ENCODE assay signal across 1 fruit fly cellular context in genomic region chr3L:5145814-5146244, dm6.
TF ChIP-seq lines count a peak whose summit lies in the region.

TSS of gene Fitm (minus strand) at chr3L:5146063.
TSS of gene AlaRS-m (plus strand) at chr3L:5146098.

TF ChIP-seq in whole organism, embryonic, 481 proteins besides CTCF, POLR2A, EP300 and RAD21 (continued from another document and continues in another):
- no peak for TF ChIP-seq CG17568 (GFP tag; optimal IDR thresholded peaks at IDR 0.05; lab: Kevin White, UChicago)
- no peak for TF ChIP-seq CG18011 (GFP tag; optimal IDR thresholded peaks at IDR 0.05; lab: Kevin White, UChicago)
- TF ChIP-seq jing (GFP tag; optimal IDR thresholded peaks at IDR 0.05; lab: Kevin White, UChicago) = no peak
- no peak for TF ChIP-seq dmrt11E (tag; optimal IDR thresholded peaks at IDR 0.05; lab: Kevin White, UChicago)
- TF ChIP-seq Meics (GFP tag; optimal IDR thresholded peaks at IDR 0.05; lab: Kevin White, UChicago) = no peak
- TF ChIP-seq CG5245 (GFP tag; optimal IDR thresholded peaks at IDR 0.05; lab: Kevin White, UChicago) = no peak
- TF ChIP-seq pho (GFP tag; optimal IDR thresholded peaks at IDR 0.05; lab: Kevin White, UChicago) = no peak
- TF ChIP-seq lilli (GFP tag; optimal IDR thresholded peaks at IDR 0.05; lab: Kevin White, UChicago) = no peak
- TF ChIP-seq Rx (GFP tag; IDR thresholded peaks at IDR 0.05; lab: Robert Waterston, UW) = no peak
- no peak for TF ChIP-seq CG8924 (tag; optimal IDR thresholded peaks at IDR 0.05; lab: Kevin White, UChicago)
- no peak for TF ChIP-seq NC2α (GFP tag; optimal IDR thresholded peaks at IDR 0.05; lab: Kevin White, UChicago)
- TF ChIP-seq CG4404 (GFP tag; IDR thresholded peaks at IDR 0.05; lab: Robert Waterston, UW) = no peak
- no peak for TF ChIP-seq Gug (GFP tag; IDR thresholded peaks at IDR 0.05; lab: Robert Waterston, UW)
- TF ChIP-seq CG1603 (tag; optimal IDR thresholded peaks at IDR 0.05; lab: Kevin White, UChicago) = no peak
- TF ChIP-seq zfh1 (GFP tag; IDR thresholded peaks at IDR 0.05; lab: Robert Waterston, UW) = no peak
- TF ChIP-seq fu2 (GFP tag; optimal IDR thresholded peaks at IDR 0.05; lab: Kevin White, UChicago) = no peak
- no peak for TF ChIP-seq CG1602 (GFP tag; optimal IDR thresholded peaks at IDR 0.05; lab: Kevin White, UChicago)
- TF ChIP-seq exex (tag; optimal IDR thresholded peaks at IDR 0.05; lab: Kevin White, UChicago) = no peak
- no peak for TF ChIP-seq jumu (GFP tag; optimal IDR thresholded peaks at IDR 0.05; lab: Kevin White, UChicago)
- TF ChIP-seq schlank (tag; optimal IDR thresholded peaks at IDR 0.05; lab: Kevin White, UChicago) = no peak
- no peak for TF ChIP-seq sc (optimal IDR thresholded peaks at IDR 0.05; lab: Kevin White, UChicago)
- no peak for TF ChIP-seq sc (GFP tag; optimal IDR thresholded peaks at IDR 0.05; lab: Kevin White, UChicago)
- no peak for TF ChIP-seq CG6254 (GFP tag; optimal IDR thresholded peaks at IDR 0.05; lab: Kevin White, UChicago)
- TF ChIP-seq onecut (GFP tag; IDR thresholded peaks at IDR 0.05; lab: Robert Waterston, UW) = no peak
- no peak for TF ChIP-seq Jarid2 (GFP tag; optimal IDR thresholded peaks at IDR 0.05; lab: Kevin White, UChicago)
- no peak for TF ChIP-seq CG4328 (GFP tag; optimal IDR thresholded peaks at IDR 0.05; lab: Kevin White, UChicago)
- TF ChIP-seq pan (optimal IDR thresholded peaks at IDR 0.05; lab: Kevin White, UChicago) = no peak
- TF ChIP-seq pan (GFP tag; optimal IDR thresholded peaks at IDR 0.05 in 1 of 2, IDR thresholded peaks at IDR 0.05 in 1 of 2) = no peak
- TF ChIP-seq en (GFP tag; optimal IDR thresholded peaks at IDR 0.05; lab: Kevin White, UChicago) = no peak
- TF ChIP-seq Dll (GFP tag; IDR thresholded peaks at IDR 0.05; lab: Robert Waterston, UW; ENCODE audit: partially characterized antibody) = peak; percentile 61; the same call in 2 of the 4 replicates
- no peak for TF ChIP-seq CG34376 (GFP tag; optimal IDR thresholded peaks at IDR 0.05; lab: Kevin White, UChicago)
- no peak for TF ChIP-seq br (optimal IDR thresholded peaks at IDR 0.05; lab: Kevin White, UChicago)
- TF ChIP-seq Usf (GFP tag; optimal IDR thresholded peaks at IDR 0.05; lab: Kevin White, UChicago) = no peak
- no peak for TF ChIP-seq seq (GFP tag; IDR thresholded peaks at IDR 0.05; lab: Robert Waterston, UW)
- TF ChIP-seq Lhr (GFP tag; optimal IDR thresholded peaks at IDR 0.05; lab: Kevin White, UChicago) = no peak
- no peak for TF ChIP-seq gsb-n (tag; optimal IDR thresholded peaks at IDR 0.05; lab: Kevin White, UChicago)
- no peak for TF ChIP-seq Nf-YA (GFP tag; IDR thresholded peaks at IDR 0.05; lab: Robert Waterston, UW)
- no peak for TF ChIP-seq CG18476 (GFP tag; optimal IDR thresholded peaks at IDR 0.05; lab: Kevin White, UChicago)
- no peak for TF ChIP-seq Awh (GFP tag; IDR thresholded peaks at IDR 0.05; lab: Robert Waterston, UW)
- TF ChIP-seq Ets97D (GFP tag; optimal IDR thresholded peaks at IDR 0.05; lab: Kevin White, UChicago) = no peak
- no peak for TF ChIP-seq Xrp1 (GFP tag; IDR thresholded peaks at IDR 0.05; lab: Robert Waterston, UW)
- TF ChIP-seq Taf1 (GFP tag; IDR thresholded peaks at IDR 0.05; lab: Robert Waterston, UW) = no peak
- TF ChIP-seq gro (GFP tag; optimal IDR thresholded peaks at IDR 0.05; lab: Kevin White, UChicago) = no peak
- no peak for TF ChIP-seq disco-r (GFP tag; optimal IDR thresholded peaks at IDR 0.05; lab: Kevin White, UChicago)
- TF ChIP-seq klu (GFP tag; IDR thresholded peaks at IDR 0.05; lab: Robert Waterston, UW) = no peak
- no peak for TF ChIP-seq twi (tag; optimal IDR thresholded peaks at IDR 0.05; lab: Kevin White, UChicago)
- TF ChIP-seq CG4617 (GFP tag; optimal IDR thresholded peaks at IDR 0.05; lab: Kevin White, UChicago; ENCODE audit: borderline replicate concordance) = peak; percentile 42
- no peak for TF ChIP-seq CG3281 (GFP tag; optimal IDR thresholded peaks at IDR 0.05; lab: Kevin White, UChicago)
- TF ChIP-seq pros (GFP tag; optimal IDR thresholded peaks at IDR 0.05; lab: Kevin White, UChicago) = no peak
- TF ChIP-seq Side (GFP tag; optimal IDR thresholded peaks at IDR 0.05; lab: Kevin White, UChicago) = no peak
- no peak for TF ChIP-seq CG6272 (GFP tag; IDR thresholded peaks at IDR 0.05; lab: Robert Waterston, UW)
- peak; percentile 41 for TF ChIP-seq HmgZ (tag; optimal IDR thresholded peaks at IDR 0.05; lab: Kevin White, UChicago)
- no peak for TF ChIP-seq h (optimal IDR thresholded peaks at IDR 0.05; lab: Kevin White, UChicago)
- TF ChIP-seq pzg (GFP tag; optimal IDR thresholded peaks at IDR 0.05; lab: Kevin White, UChicago) = peak; percentile 63
- peak; percentile 67 for TF ChIP-seq YL-1 (GFP tag; optimal IDR thresholded peaks at IDR 0.05; lab: Kevin White, UChicago)
- no peak for TF ChIP-seq HLHmδ (GFP tag; optimal IDR thresholded peaks at IDR 0.05; lab: Kevin White, UChicago)
- TF ChIP-seq Kr (GFP tag; optimal IDR thresholded peaks at IDR 0.05; lab: Kevin White, UChicago) = no peak
- no peak for TF ChIP-seq Eip74EF (GFP tag; optimal IDR thresholded peaks at IDR 0.05; lab: Kevin White, UChicago)
- peak; percentile 37; the same call in 1 of the 2 replicates for TF ChIP-seq sna (GFP tag; IDR thresholded peaks at IDR 0.05; lab: Robert Waterston, UW; ENCODE audit: partially characterized antibody)
- no peak for TF ChIP-seq Dad (GFP tag; optimal IDR thresholded peaks at IDR 0.05; lab: Kevin White, UChicago)
- peak; percentile 4 for TF ChIP-seq hkb (optimal IDR thresholded peaks at IDR 0.05; lab: Kevin White, UChicago)
- no peak for TF ChIP-seq hkb (GFP tag; IDR thresholded peaks at IDR 0.05; lab: Robert Waterston, UW)
- no peak for TF ChIP-seq eve (GFP tag; optimal IDR thresholded peaks at IDR 0.05; lab: Kevin White, UChicago)
- TF ChIP-seq CG4282 (GFP tag; optimal IDR thresholded peaks at IDR 0.05; lab: Kevin White, UChicago) = no peak
- TF ChIP-seq luna (GFP tag; optimal IDR thresholded peaks at IDR 0.05; lab: Kevin White, UChicago) = no peak
- TF ChIP-seq Dp (GFP tag; optimal IDR thresholded peaks at IDR 0.05; lab: Kevin White, UChicago) = peak; percentile 55
- TF ChIP-seq Deaf1 (tag; optimal IDR thresholded peaks at IDR 0.05; lab: Kevin White, UChicago) = no peak
- TF ChIP-seq CG16815 (GFP tag; optimal IDR thresholded peaks at IDR 0.05; lab: Kevin White, UChicago) = no peak
- TF ChIP-seq Atf-2 (GFP tag; optimal IDR thresholded peaks at IDR 0.05; lab: Kevin White, UChicago) = no peak
- no peak for TF ChIP-seq kay (GFP tag; optimal IDR thresholded peaks at IDR 0.05; lab: Kevin White, UChicago)
- no peak for TF ChIP-seq CG1647 (GFP tag; optimal IDR thresholded peaks at IDR 0.05; lab: Kevin White, UChicago)
- TF ChIP-seq CG10654 (GFP tag; optimal IDR thresholded peaks at IDR 0.05; lab: Kevin White, UChicago) = no peak
- no peak for TF ChIP-seq aop (GFP tag; IDR thresholded peaks at IDR 0.05; lab: Robert Waterston, UW)
- TF ChIP-seq eyg (GFP tag; optimal IDR thresholded peaks at IDR 0.05; lab: Kevin White, UChicago) = no peak
- TF ChIP-seq MESR4 (GFP tag; optimal IDR thresholded peaks at IDR 0.05; lab: Kevin White, UChicago) = peak; percentile 68
- TF ChIP-seq cato (GFP tag; optimal IDR thresholded peaks at IDR 0.05; lab: Kevin White, UChicago; ENCODE audit: borderline replicate concordance) = no peak
- TF ChIP-seq Dref (GFP tag; IDR thresholded peaks at IDR 0.05; lab: Robert Waterston, UW) = 0 out of 2 replicates have a peak, but pooled peaks have one; percentile 28
- TF ChIP-seq crp (GFP tag; optimal IDR thresholded peaks at IDR 0.05; lab: Kevin White, UChicago) = peak; percentile 88 to 98
- no peak for TF ChIP-seq Aef1 (GFP tag; IDR thresholded peaks at IDR 0.05; lab: Robert Waterston, UW)
- no peak for TF ChIP-seq Sox100B (GFP tag; optimal IDR thresholded peaks at IDR 0.05; lab: Kevin White, UChicago)
- no peak for TF ChIP-seq ash1 (GFP tag; optimal IDR thresholded peaks at IDR 0.05; lab: Kevin White, UChicago)
- no peak for TF ChIP-seq dan (GFP tag; IDR thresholded peaks at IDR 0.05; lab: Robert Waterston, UW)
- no peak for TF ChIP-seq CG2678 (tag; optimal IDR thresholded peaks at IDR 0.05; lab: Kevin White, UChicago)
- TF ChIP-seq inv (GFP tag; IDR thresholded peaks at IDR 0.05; lab: Robert Waterston, UW; ENCODE audit: partially characterized antibody) = no peak
- TF ChIP-seq tin (GFP tag; optimal IDR thresholded peaks at IDR 0.05; lab: Kevin White, UChicago) = no peak
- no peak for TF ChIP-seq CkIIα-i1 (GFP tag; IDR thresholded peaks at IDR 0.05; lab: Robert Waterston, UW)
- TF ChIP-seq CG3065 (GFP tag; optimal IDR thresholded peaks at IDR 0.05; lab: Kevin White, UChicago) = no peak
- TF ChIP-seq CG14441 (GFP tag; IDR thresholded peaks at IDR 0.05; lab: Robert Waterston, UW) = no peak
- TF ChIP-seq Ptx1 (GFP tag; IDR thresholded peaks at IDR 0.05; lab: Robert Waterston, UW) = no peak
- peak; percentile 51; the same call in 1 of the 3 replicates for TF ChIP-seq CG34422 (GFP tag; IDR thresholded peaks at IDR 0.05; lab: Robert Waterston, UW)
- TF ChIP-seq cwo (GFP tag; optimal IDR thresholded peaks at IDR 0.05; lab: Kevin White, UChicago) = no peak
- TF ChIP-seq CG9797 (GFP tag; optimal IDR thresholded peaks at IDR 0.05; lab: Kevin White, UChicago) = no peak
- TF ChIP-seq ken (GFP tag; IDR thresholded peaks at IDR 0.05; lab: Robert Waterston, UW) = no peak
- TF ChIP-seq ase (GFP tag; IDR thresholded peaks at IDR 0.05; lab: Robert Waterston, UW) = no peak
- no peak for TF ChIP-seq otp (GFP tag; IDR thresholded peaks at IDR 0.05; lab: Robert Waterston, UW)
- no peak for TF ChIP-seq CG3407 (GFP tag; optimal IDR thresholded peaks at IDR 0.05; lab: Kevin White, UChicago)
- TF ChIP-seq Ada2b (GFP tag; IDR thresholded peaks at IDR 0.05; lab: Robert Waterston, UW) = no peak
- no peak for TF ChIP-seq kah (GFP tag; optimal IDR thresholded peaks at IDR 0.05; lab: Kevin White, UChicago)
- no peak for TF ChIP-seq CG11723 (GFP tag; optimal IDR thresholded peaks at IDR 0.05; lab: Kevin White, UChicago)
- TF ChIP-seq ci (GFP tag; IDR thresholded peaks at IDR 0.05; lab: Robert Waterston, UW) = 0 out of 3 replicates have a peak, but pooled peaks have one; percentile 14
- no peak for TF ChIP-seq crol (GFP tag; IDR thresholded peaks at IDR 0.05; lab: Robert Waterston, UW)
- TF ChIP-seq CG5953 (GFP tag; IDR thresholded peaks at IDR 0.05; lab: Robert Waterston, UW) = no peak
- peak; percentile 8 for TF ChIP-seq CG12659 (GFP tag; optimal IDR thresholded peaks at IDR 0.05; lab: Kevin White, UChicago)
- no peak for TF ChIP-seq HLH54F (GFP tag; optimal IDR thresholded peaks at IDR 0.05; lab: Kevin White, UChicago)
- no peak for TF ChIP-seq sqz (GFP tag; optimal IDR thresholded peaks at IDR 0.05; lab: Kevin White, UChicago)
- peak in 1 of 2 experiments; percentile 2 for TF ChIP-seq Pdp1 (GFP tag; optimal IDR thresholded peaks at IDR 0.05; lab: Kevin White, UChicago)
- TF ChIP-seq tio (GFP tag; optimal IDR thresholded peaks at IDR 0.05; lab: Kevin White, UChicago) = no peak
- TF ChIP-seq CG12744 (GFP tag; optimal IDR thresholded peaks at IDR 0.05; lab: Kevin White, UChicago) = no peak
- TF ChIP-seq B-H2 (GFP tag; optimal IDR thresholded peaks at IDR 0.05; lab: Kevin White, UChicago) = no peak
- TF ChIP-seq mirr (GFP tag; optimal IDR thresholded peaks at IDR 0.05; lab: Kevin White, UChicago) = no peak
- TF ChIP-seq E2f2 (GFP tag; IDR thresholded peaks at IDR 0.05; lab: Robert Waterston, UW) = peak; percentile 60
- TF ChIP-seq Fer3 (tag; optimal IDR thresholded peaks at IDR 0.05; lab: Kevin White, UChicago) = no peak
- no peak for TF ChIP-seq CG2889 (GFP tag; IDR thresholded peaks at IDR 0.05; lab: Robert Waterston, UW)
- TF ChIP-seq CG13424 (tag; optimal IDR thresholded peaks at IDR 0.05; lab: Kevin White, UChicago) = no peak
- TF ChIP-seq CG13296 (GFP tag; optimal IDR thresholded peaks at IDR 0.05; lab: Kevin White, UChicago) = no peak
- TF ChIP-seq CG16779 (GFP tag; IDR thresholded peaks at IDR 0.05; lab: Robert Waterston, UW) = no peak
- TF ChIP-seq PHDP (tag; optimal IDR thresholded peaks at IDR 0.05; lab: Kevin White, UChicago) = no peak
- TF ChIP-seq Sin3A (optimal IDR thresholded peaks at IDR 0.05; lab: Kevin White, UChicago) = peak; percentile 46
- no peak for TF ChIP-seq hth (optimal IDR thresholded peaks at IDR 0.05; lab: Kevin White, UChicago)
- no peak for TF ChIP-seq CG18619 (GFP tag; optimal IDR thresholded peaks at IDR 0.05; lab: Kevin White, UChicago)
- TF ChIP-seq btn (GFP tag; optimal IDR thresholded peaks at IDR 0.05; lab: Kevin White, UChicago) = no peak
- no peak for TF ChIP-seq CG17385 (GFP tag; optimal IDR thresholded peaks at IDR 0.05; lab: Kevin White, UChicago)
- no peak for TF ChIP-seq ham (GFP tag; IDR thresholded peaks at IDR 0.05; lab: Robert Waterston, UW)
- peak; percentile 88 for TF ChIP-seq scrt (GFP tag; optimal IDR thresholded peaks at IDR 0.05; lab: Kevin White, UChicago)
- no peak for TF ChIP-seq CG11398 (GFP tag; optimal IDR thresholded peaks at IDR 0.05; lab: Kevin White, UChicago)
- TF ChIP-seq HmgD (GFP tag; optimal IDR thresholded peaks at IDR 0.05; lab: Kevin White, UChicago) = no peak
- TF ChIP-seq E2f1 (GFP tag; IDR thresholded peaks at IDR 0.05; lab: Robert Waterston, UW) = no peak
- TF ChIP-seq CG10979 (tag; optimal IDR thresholded peaks at IDR 0.05; lab: Kevin White, UChicago) = no peak
- TF ChIP-seq CG12391 (tag; optimal IDR thresholded peaks at IDR 0.05; lab: Kevin White, UChicago) = no peak
- no peak for TF ChIP-seq danr (GFP tag; IDR thresholded peaks at IDR 0.05; lab: Robert Waterston, UW)
- TF ChIP-seq gt (GFP tag; IDR thresholded peaks at IDR 0.05; lab: Robert Waterston, UW) = no peak
- 0 out of 2 replicates have a peak, but pooled peaks have one; percentile 20 for TF ChIP-seq bbx (GFP tag; IDR thresholded peaks at IDR 0.05; lab: Robert Waterston, UW; ENCODE audit: partially characterized antibody)
- no peak for TF ChIP-seq CG1529 (GFP tag; optimal IDR thresholded peaks at IDR 0.05; lab: Kevin White, UChicago)
- no peak for TF ChIP-seq Ssrp (tag; optimal IDR thresholded peaks at IDR 0.05; lab: Kevin White, UChicago)
- peak; percentile 51; the same call in 2 of the 3 replicates for TF ChIP-seq CG34224 (GFP tag; IDR thresholded peaks at IDR 0.05; lab: Robert Waterston, UW; ENCODE audit: partially characterized antibody)
- no peak for TF ChIP-seq Dip2 (GFP tag; IDR thresholded peaks at IDR 0.05; lab: Robert Waterston, UW)
- 0 out of 2 replicates have a peak, but pooled peaks have one; percentile 29 for TF ChIP-seq hbn (GFP tag; IDR thresholded peaks at IDR 0.05; lab: Robert Waterston, UW; ENCODE audit: partially characterized antibody)
- TF ChIP-seq sens-2 (GFP tag; IDR thresholded peaks at IDR 0.05; lab: Robert Waterston, UW) = 0 out of 2 replicates have a peak, but pooled peaks have one; percentile 12
